Worm (Caenorhabditis elegans) whole organism, L4/young adult: Measurements from ENCODE around the gene toca-1.

Experiments
- W03F9.2 ChIP-seq: fragments of 150-350 bp; optimal IDR thresholded peaks from 2 replicates; lab custom pipeline; 2014; ENCODE audit warnings: missing biosample characterization, missing genetic modification characterization
- dao-5 ChIP-seq: sonication (generic microtip); optimal IDR thresholded peaks from 2 replicates; lab custom pipeline; 2016; ENCODE audit warnings: missing genotype, missing genetic modification characterization, moderate library complexity, missing compliant biosample characterization

DNA sequence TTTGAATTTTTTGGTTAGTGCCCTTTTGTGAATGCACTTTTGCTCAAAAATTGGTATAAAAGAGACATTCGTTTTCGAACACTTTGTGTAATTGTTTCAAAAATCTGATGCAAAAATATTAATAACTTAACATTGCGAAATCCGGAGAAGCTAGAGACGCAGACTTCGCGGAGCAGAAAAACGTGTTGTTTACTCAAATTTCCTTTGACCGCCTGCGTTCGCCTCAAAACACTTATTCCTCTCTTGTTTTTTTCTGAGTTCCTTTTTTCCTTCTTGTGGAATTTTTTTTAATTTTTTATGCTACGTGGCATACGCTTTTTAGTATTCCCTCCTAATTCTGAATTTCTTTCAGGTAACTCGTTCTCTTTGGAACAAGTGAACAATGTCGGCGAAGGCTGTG, 42.1 kb downstream of the toca-1 start, which contains the start of gene acly-1:
- TF ChIP-seq W03F9.2 (no peak), dao-5 (tag; lab: Kevin White, UChicago) (no peak)
